Fruit fly (Drosophila melanogaster): ENCODE results near the gene Slbp.
A peak's percentile ranks its signal among the peaks of the same experiment; 100 is the strongest.

The Slbp gene

DNA sequence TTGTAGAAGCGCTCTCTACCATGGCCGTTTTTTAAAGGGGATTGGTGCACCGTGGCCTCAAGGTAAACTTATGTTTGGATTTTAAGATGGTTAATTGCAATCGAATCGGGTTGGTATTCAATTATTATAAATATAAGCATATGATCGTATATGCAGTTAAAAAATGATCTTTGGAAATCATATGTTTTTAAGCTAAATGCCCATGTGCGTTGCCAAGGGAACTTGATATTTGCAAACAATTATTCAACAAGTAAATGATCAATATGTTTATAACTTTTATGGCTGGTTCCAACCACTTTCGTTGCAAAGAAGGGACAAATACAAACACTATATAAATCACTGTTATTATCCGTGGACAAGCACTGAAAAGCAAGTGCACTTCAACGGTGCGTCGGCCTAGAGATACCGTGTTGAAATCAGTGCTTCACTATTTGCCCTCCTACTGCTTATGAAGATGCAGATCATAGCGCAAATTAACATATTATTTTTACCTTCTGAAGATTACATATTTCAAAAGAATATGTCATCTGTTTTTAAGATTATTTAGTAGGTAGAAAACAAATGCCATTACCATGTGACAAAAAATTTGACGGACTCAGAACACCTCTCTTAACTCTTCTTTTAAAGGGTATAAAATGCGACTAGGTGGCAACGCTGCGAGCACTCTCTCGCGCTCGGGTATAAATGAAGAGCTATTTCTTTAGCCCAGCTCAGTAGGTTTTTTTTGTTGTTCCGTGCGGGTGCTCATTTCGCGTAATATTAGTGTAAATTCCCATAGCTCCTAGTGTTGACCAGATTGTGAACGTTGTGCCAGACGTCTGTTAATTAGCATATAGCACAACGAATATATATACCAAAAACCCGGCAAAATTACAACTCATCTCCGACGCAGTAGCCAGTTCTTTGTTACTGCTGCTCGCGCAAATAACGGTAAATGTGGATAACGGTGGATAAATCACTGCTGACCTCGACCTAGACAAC is 4.6 kb upstream of the Slbp start, which contains the start of gene rdog (continued):
- TF ChIP-seq Hsf (GFP tag; optimal IDR thresholded peaks at IDR 0.05) (peak; percentile 82), CG17385 (GFP tag; optimal IDR thresholded peaks at IDR 0.05) (peak; percentile 71), zfh1 (GFP tag; IDR thresholded peaks at IDR 0.05) (peak; percentile 50; the same call in 1 of the 3 replicates), twi (tag; optimal IDR thresholded peaks at IDR 0.05) (peak; percentile 66), CG15011 (GFP tag; optimal IDR thresholded peaks at IDR 0.05) (peak; percentile 75), stc (GFP tag; IDR thresholded peaks at IDR 0.05) (peak; percentile 57; the same call in 1 of the 2 replicates), knrl (GFP tag; IDR thresholded peaks at IDR 0.05; ENCODE audit: partially characterized antibody) (no peak; the same call in 2 of the 3 replicates), CG7556 (GFP tag; optimal IDR thresholded peaks at IDR 0.05) (peak; percentile 82), cato (GFP tag; optimal IDR thresholded peaks at IDR 0.05; ENCODE audit: borderline replicate concordance) (peak; percentile 54), fd102C (GFP tag; optimal IDR thresholded peaks at IDR 0.05) (peak; percentile 20), Dll (GFP tag; IDR thresholded peaks at IDR 0.05; ENCODE audit: partially characterized antibody) (no peak), Atf6 (GFP tag; IDR thresholded peaks at IDR 0.05) (peak; percentile 82), CG18011 (GFP tag; optimal IDR thresholded peaks at IDR 0.05) (peak; percentile 1), en (GFP tag; optimal IDR thresholded peaks at IDR 0.05) (peak; percentile 63), Six4 (GFP tag; optimal IDR thresholded peaks at IDR 0.05) (peak; percentile 75), Side (GFP tag; optimal IDR thresholded peaks at IDR 0.05) (peak; percentile 73), CG4617 (GFP tag; optimal IDR thresholded peaks at IDR 0.05; ENCODE audit: borderline replicate concordance) (peak; percentile 46), kay (GFP tag; optimal IDR thresholded peaks at IDR 0.05) (peak; percentile 61), Tbp (GFP tag; optimal IDR thresholded peaks at IDR 0.05) (no peak), inv (GFP tag; IDR thresholded peaks at IDR 0.05; ENCODE audit: partially characterized antibody) (no peak), mirr (GFP tag; optimal IDR thresholded peaks at IDR 0.05) (peak; percentile 57), CG2712 (tag; optimal IDR thresholded peaks at IDR 0.05) (no peak), ewg (GFP tag; optimal IDR thresholded peaks at IDR 0.05) (peak; percentile 37), salm (tag; optimal IDR thresholded peaks at IDR 0.05) (peak; percentile 59), CG1792 (GFP tag; optimal IDR thresholded peaks at IDR 0.05) (peak; percentile 61), CG12391 (tag; optimal IDR thresholded peaks at IDR 0.05) (peak; percentile 85), Hr3 (GFP tag; optimal IDR thresholded peaks at IDR 0.05) (peak; percentile 73), D19B (GFP tag; optimal IDR thresholded peaks at IDR 0.05) (peak; percentile 99), CG7271 (tag; optimal IDR thresholded peaks at IDR 0.05) (no peak), B-H2 (GFP tag; optimal IDR thresholded peaks at IDR 0.05) (peak; percentile 58), CG12744 (GFP tag; optimal IDR thresholded peaks at IDR 0.05) (peak; percentile 74), NK7.1 (GFP tag; optimal IDR thresholded peaks at IDR 0.05) (peak; percentile 62), CG11398 (GFP tag; optimal IDR thresholded peaks at IDR 0.05) (peak; percentile 72), CG13287 (GFP tag; IDR thresholded peaks at IDR 0.05; ENCODE audit: partially characterized antibody) (peak; percentile 35; the same call in 1 of the 2 replicates), CG2199 (GFP tag; IDR thresholded peaks at IDR 0.05) (0 out of 3 replicates have a peak, but pooled peaks have one; percentile 39), HmgZ (tag; optimal IDR thresholded peaks at IDR 0.05) (peak; percentile 81), Dad (GFP tag; optimal IDR thresholded peaks at IDR 0.05) (peak; percentile 41), CG8944 (GFP tag; optimal IDR thresholded peaks at IDR 0.05) (peak; percentile 68), CG18599 (GFP tag; optimal IDR thresholded peaks at IDR 0.05) (peak; percentile 76), CG15479 (GFP tag; optimal IDR thresholded peaks at IDR 0.05) (peak; percentile 13), CG12942 (GFP tag; optimal IDR thresholded peaks at IDR 0.05) (peak; percentile 80), Stat92E (GFP tag; optimal IDR thresholded peaks at IDR 0.05) (peak in 1 of 3 experiments; percentile 89), Hmx (GFP tag; optimal IDR thresholded peaks at IDR 0.05) (peak; percentile 80), sr (GFP tag; IDR thresholded peaks at IDR 0.05) (no peak), CG3065 (GFP tag; optimal IDR thresholded peaks at IDR 0.05) (peak; percentile 67), CG3163 (GFP tag; optimal IDR thresholded peaks at IDR 0.05) (peak; percentile 69), ERR (GFP tag; optimal IDR thresholded peaks at IDR 0.05) (peak; percentile 54)

Measured in whole organism, embryonic.